Worm (Caenorhabditis elegans): ENCODE data around the gene C13B9.2.

- TF ChIP-seq nhr-12 (tag; optimal IDR thresholded peaks at IDR 0.05): no peak
- no peak for TF ChIP-seq unc-130 (tag; optimal IDR thresholded peaks at IDR 0.05)
- no peak for TF ChIP-seq irx-1 (tag; optimal IDR thresholded peaks at IDR 0.05)
- TF ChIP-seq elt-2 (tag; optimal IDR thresholded peaks at IDR 0.05): no peak
- TF ChIP-seq fkh-10 (GFP tag; optimal IDR thresholded peaks at IDR 0.05): no peak
- no peak for TF ChIP-seq dpl-1 (GFP tag; optimal IDR thresholded peaks at IDR 0.05)
- no peak for TF ChIP-seq lin-15B (tag; optimal IDR thresholded peaks at IDR 0.05)
- TF ChIP-seq fkh-4 (tag; optimal IDR thresholded peaks at IDR 0.05; ENCODE audit: borderline replicate concordance): no peak
- TF ChIP-seq ceh-82 (tag; optimal IDR thresholded peaks at IDR 0.05): no peak
- TF ChIP-seq unc-62 (GFP tag; optimal IDR thresholded peaks at IDR 0.05): no peak
- TF ChIP-seq nhr-19 (GFP tag; conservative IDR thresholded peaks at IDR 0.05): no peak
- no peak for TF ChIP-seq zag-1 (tag; optimal IDR thresholded peaks at IDR 0.05)
- no peak for TF ChIP-seq nhr-76 (tag; optimal IDR thresholded peaks at IDR 0.05)
- TF ChIP-seq egl-27 (tag; optimal IDR thresholded peaks at IDR 0.05): no peak
Observed at ce11 chrIII:6670737-6671242, 50.7 kb downstream of the C13B9.2 start.
